Worm (Caenorhabditis elegans): Measurements from ENCODE around the gene C44C10.15.

ce11 chrX:11716463-11716960 is 16.3 kb upstream of the C44C10.15 start, which contains the start of gene C44C10.9:
- TF ChIP-seq nfya-1 (tag; optimal IDR thresholded peaks at IDR 0.05) (no peak), unc-3 (GFP tag; conservative IDR thresholded peaks at IDR 0.05) (no peak), unc-3 (tag; optimal IDR thresholded peaks at IDR 0.05) (no peak), lin-11 (tag; optimal IDR thresholded peaks at IDR 0.05) (no peak), nhr-11 (tag; optimal IDR thresholded peaks at IDR 0.05) (no peak), npax-4 (tag; optimal IDR thresholded peaks at IDR 0.05) (no peak), pha-2 (tag; optimal IDR thresholded peaks at IDR 0.05) (no peak), F13H6.1 (tag; optimal IDR thresholded peaks at IDR 0.05) (no peak), ceh-9 (tag; optimal IDR thresholded peaks at IDR 0.05) (no peak), ama-1 (optimal IDR thresholded peaks at IDR 0.05) (no peak), pha-4 (tag; optimal IDR thresholded peaks at IDR 0.05) (no peak), hlh-13 (GFP tag; optimal IDR thresholded peaks at IDR 0.05) (no peak), pros-1 (tag; optimal IDR thresholded peaks at IDR 0.05) (no peak), rnt-1 (tag; optimal IDR thresholded peaks at IDR 0.05) (no peak)

Measured in whole organism, late embryonic.